Fruit fly (Drosophila melanogaster): ENCODE measurements around the gene slmo.

dm6 chr2L:6062382-6063082 is 14.0 kb upstream of the slmo start, which contains the start of the genes ND-51 and CG13994:
- TF ChIP-seq CG11617 (GFP tag; optimal IDR thresholded peaks at IDR 0.05) (peak; percentile 83), Clk (GFP tag; optimal IDR thresholded peaks at IDR 0.05) (peak; percentile 81), CG12768 (GFP tag; optimal IDR thresholded peaks at IDR 0.05) (peak; percentile 76), CG1620 (GFP tag; optimal IDR thresholded peaks at IDR 0.05) (peak; percentile 85), Crg-1 (GFP tag; optimal IDR thresholded peaks at IDR 0.05) (peak; percentile 61), tj (GFP tag; optimal IDR thresholded peaks at IDR 0.05) (peak; percentile 61), toe (GFP tag; optimal IDR thresholded peaks at IDR 0.05) (peak; percentile 94), CG7101 (tag; optimal IDR thresholded peaks at IDR 0.05) (peak; percentile 79), CG5204 (GFP tag; optimal IDR thresholded peaks at IDR 0.05) (no peak), bab1 (GFP tag; optimal IDR thresholded peaks at IDR 0.05) (peak; percentile 86), CG7045 (GFP tag; optimal IDR thresholded peaks at IDR 0.05) (peak; percentile 83)

Data from whole organism, adult.